Worm (Caenorhabditis elegans): ENCODE data around the gene rde-8.

DNA sequence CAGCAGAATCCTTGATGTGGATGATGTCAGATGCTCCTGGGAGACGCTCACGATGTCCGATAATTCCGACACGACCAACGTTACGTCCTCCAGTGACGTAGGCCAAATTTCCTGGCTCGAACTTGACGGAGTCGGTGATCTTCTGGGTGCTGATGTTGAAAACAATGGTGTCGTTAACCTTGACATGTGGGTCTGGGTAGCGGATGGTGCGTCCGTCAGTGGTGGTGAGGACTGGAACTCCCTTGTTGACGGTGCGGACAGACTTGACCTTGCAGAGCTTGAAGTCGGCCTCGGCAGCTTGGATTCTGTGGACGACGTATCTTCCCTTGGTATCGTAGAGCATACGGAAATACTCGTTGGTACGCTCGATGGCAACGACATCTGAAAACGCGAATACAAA, 19.1 kb downstream of the rde-8 start:
- TF ChIP-seq him-1 (tag; optimal IDR thresholded peaks at IDR 0.05): no peak
- no peak for TF ChIP-seq W03F9.2 (tag; optimal IDR thresholded peaks at IDR 0.05)
- no peak for TF ChIP-seq dao-5 (tag; optimal IDR thresholded peaks at IDR 0.05)

Measured in whole organism, L4/young adult.